Worm (Caenorhabditis elegans) whole organism, midembryonic: ENCODE data around the gene K11G12.6.

Source experiments
- T22C8.4 ChIP-seq: fragments of 200-800 bp; sonication (Bioruptor generic); IDR thresholded peaks from 2 replicates; pipeline ENCODE4 v1.3.6; 2022; ENCODE audit warnings: missing genetic modification characterization, missing compliant biosample characterization
- cog-1 ChIP-seq: sonication (generic microtip); optimal IDR thresholded peaks from 2 replicates; lab custom pipeline; 2016; ENCODE audit warnings: missing genetic modification characterization, missing compliant biosample characterization
- flt-1 ChIP-seq: fragments of 200-800 bp; sonication (Bioruptor generic); IDR thresholded peaks from 2 replicates; pipeline ENCODE4 v1.3.6; 2022; ENCODE audit warnings: missing genetic modification characterization, missing compliant biosample characterization
- klf-2 ChIP-seq: fragments of 200-800 bp; sonication (Bioruptor generic); conservative IDR thresholded peaks from 2 replicates; pipeline ENCODE4 v1.3.6; 2022; ENCODE audit warnings: missing genetic modification reagents, missing genetic modification characterization, missing compliant biosample characterization
- med-1 ChIP-seq: sonication (generic microtip); optimal IDR thresholded peaks from 2 replicates; lab custom pipeline; 2017; ENCODE audit warnings: missing genetic modification characterization, mild to moderate bottlenecking, missing compliant biosample characterization, antibody characterized with exemption, missing genetic modification reagents; ENCODE audit not compliant: insufficient read depth
- tab-1 ChIP-seq: fragments of 200-800 bp; sonication (Bioruptor generic); IDR thresholded peaks from 2 replicates; pipeline ENCODE4 v1.3.6; 2022; ENCODE audit warnings: missing genetic modification characterization, missing compliant biosample characterization
- ztf-23 ChIP-seq: fragments of 200-800 bp; sonication (Bioruptor generic); IDR thresholded peaks from 2 replicates; pipeline ENCODE4 v1.3.6; 2022; ENCODE audit warnings: missing genetic modification reagents, missing genetic modification characterization, missing compliant biosample characterization
- ztf-29 ChIP-seq: fragments of 200-800 bp; sonication (Bioruptor generic); IDR thresholded peaks from 2 replicates; pipeline ENCODE4 v1.3.6; 2022; ENCODE audit warnings: missing genetic modification reagents, missing genetic modification characterization, missing compliant biosample characterization

ce11 chrX:6689985-6690384 is 39.5 kb downstream of the K11G12.6 start, which contains the start of gene F38B6.6:
- no peak for TF ChIP-seq klf-2 (GFP tag; lab: Robert Waterston, UW)
- no peak for TF ChIP-seq flt-1 (GFP tag; lab: Robert Waterston, UW)
- no peak for TF ChIP-seq cog-1 (tag; lab: Kevin White, UChicago)
- no peak for TF ChIP-seq ztf-29
- no peak for TF ChIP-seq tab-1 (GFP tag; lab: Robert Waterston, UW)
- no peak for TF ChIP-seq T22C8.4 (GFP tag; lab: Robert Waterston, UW)
- no peak for TF ChIP-seq ztf-23
- TF ChIP-seq med-1, result no peak
